Worm (Caenorhabditis elegans) whole organism, L4 larva: ENCODE data around the gene hrg-5.

Experiments
- F44E2.7 ChIP-seq: fragments of 200-800 bp; sonication (Bioruptor generic); IDR thresholded peaks from 2 replicates; pipeline ENCODE4 v2.1.2; 2022; ENCODE audit warnings: missing genetic modification characterization, missing compliant biosample characterization
- F49E8.2 ChIP-seq: sonication (generic microtip); optimal IDR thresholded peaks from 2 replicates; lab custom pipeline; 2016; ENCODE audit warnings: missing compliant biosample characterization, mild to moderate bottlenecking, missing genetic modification characterization, borderline replicate concordance
- R02D3.7 ChIP-seq: fragments of 150-350 bp; sonication (generic microtip); optimal IDR thresholded peaks from 3 replicates; lab custom pipeline; 2014; ENCODE audit warnings: missing biosample characterization, missing genetic modification characterization
- Y5F2A.4 ChIP-seq: fragments of 200-800 bp; sonication (Bioruptor generic); optimal IDR thresholded peaks from 2 replicates; lab custom pipeline; 2018; ENCODE audit warnings: mild to moderate bottlenecking, missing genetic modification characterization, missing compliant biosample characterization
- Y75B8A.6 ChIP-seq: fragments of 200-800 bp; sonication (Bioruptor generic); IDR thresholded peaks from 2 replicates; pipeline ENCODE4 v1.3.6; 2022; ENCODE audit warnings: missing genetic modification reagents, missing genetic modification characterization, missing compliant biosample characterization
- aha-1 ChIP-seq: fragments of 150-350 bp; peaks from one replicate; lab custom pipeline; 2014; ENCODE audit warnings: missing biosample characterization, missing genetic modification characterization
- aly-2 ChIP-seq: sonication (generic microtip); optimal IDR thresholded peaks from 2 replicates; lab custom pipeline; 2018; ENCODE audit warnings: missing biosample characterization, missing genetic modification characterization
- arid-1 ChIP-seq: fragments of 200-800 bp; sonication (Bioruptor generic); conservative IDR thresholded peaks from 2 replicates; pipeline ENCODE4 v1.3.6; 2022; ENCODE audit warnings: missing genetic modification reagents, missing genetic modification characterization, missing compliant biosample characterization
- ceh-20 ChIP-seq: fragments of 200-800 bp; sonication (Bioruptor generic); IDR thresholded peaks from 2 replicates; pipeline ENCODE4 v1.3.6; 2022; ENCODE audit warnings: missing genetic modification reagents, missing genetic modification characterization, missing compliant biosample characterization
- ceh-32 ChIP-seq: sonication (generic microtip); optimal IDR thresholded peaks from 2 replicates; lab custom pipeline; 2016; ENCODE audit warnings: mild to moderate bottlenecking, missing genetic modification characterization, missing compliant biosample characterization; ENCODE audit not compliant: poor library complexity
- ceh-62 ChIP-seq: sonication (generic microtip); optimal IDR thresholded peaks from 2 replicates; lab custom pipeline; 2017; ENCODE audit warnings: missing biosample characterization, missing genetic modification characterization
- ceh-82 ChIP-seq: sonication (generic microtip); optimal IDR thresholded peaks from 2 replicates; lab custom pipeline; 2017; ENCODE audit warnings: missing biosample characterization, missing genetic modification characterization
- ctbp-1 ChIP-seq: fragments of 200-800 bp; sonication (Bioruptor generic); IDR thresholded peaks from 2 replicates; pipeline ENCODE4 v1.3.6; 2022; ENCODE audit warnings: missing genetic modification reagents, missing genetic modification characterization, missing compliant biosample characterization
- daf-16 ChIP-seq, 3 experiments: sonication (generic microtip); optimal IDR thresholded peaks; 2 replicates each; lab custom pipeline; 2016 to 2017; ENCODE audit warnings: missing genetic modification characterization in 3 of 3, missing genetic modification reagents in 3 of 3, mild to moderate bottlenecking in 2 of 3, missing compliant biosample characterization in 2 of 3, missing biosample characterization in 1 of 3, moderate library complexity in 1 of 3
- dmd-6 ChIP-seq: fragments of 200-800 bp; sonication (Bioruptor generic); IDR thresholded peaks from 2 replicates; pipeline ENCODE4 v1.3.6; 2022; ENCODE audit warnings: missing genetic modification reagents, missing genetic modification characterization, missing compliant biosample characterization
- dpl-1 ChIP-seq: fragments of 150-350 bp; optimal IDR thresholded peaks from 2 replicates; lab custom pipeline; 2014; ENCODE audit warnings: missing biosample characterization, missing genetic modification reagents, missing genetic modification characterization
- dve-1 ChIP-seq: sonication (generic microtip); optimal IDR thresholded peaks from 2 replicates; lab custom pipeline; 2017; ENCODE audit warnings: antibody characterized with exemption, mild to moderate bottlenecking, missing genetic modification characterization, missing compliant biosample characterization; ENCODE audit not compliant: insufficient read depth
- gei-8 ChIP-seq: fragments of 200-800 bp; sonication (Bioruptor generic); optimal IDR thresholded peaks from 2 replicates; lab custom pipeline; 2018; ENCODE audit warnings: mild to moderate bottlenecking, missing genetic modification characterization, missing compliant biosample characterization
- hlh-30 ChIP-seq: sonication (generic microtip); optimal IDR thresholded peaks from 2 replicates; lab custom pipeline; 2017; ENCODE audit warnings: antibody characterized with exemption, mild to moderate bottlenecking, missing genetic modification characterization, missing compliant biosample characterization; ENCODE audit not compliant: insufficient read depth
- lin-1 ChIP-seq: fragments of 200-800 bp; sonication (Bioruptor generic); IDR thresholded peaks from 2 replicates; pipeline ENCODE4 v1.3.6; 2022; ENCODE audit warnings: missing genetic modification reagents, missing genetic modification characterization, missing compliant biosample characterization
- lin-13 ChIP-seq: fragments of 150-350 bp; optimal IDR thresholded peaks from 2 replicates; lab custom pipeline; 2014; ENCODE audit warnings: missing biosample characterization, missing genetic modification reagents, missing genetic modification characterization
- lin-38 ChIP-seq: fragments of 200-800 bp; sonication (Bioruptor generic); IDR thresholded peaks from 2 replicates; pipeline ENCODE4 v1.3.6; 2022; ENCODE audit warnings: missing genetic modification reagents, missing genetic modification characterization, missing compliant biosample characterization
- madf-5 ChIP-seq, 2 experiments: fragments of 200-800 bp; sonication (Bioruptor generic); IDR thresholded peaks; 2 replicates each; pipeline ENCODE4 v1.3.6; 2022; ENCODE audit warnings: missing compliant biosample characterization in 2 of 2, missing genetic modification characterization in 2 of 2
- mdl-1 ChIP-seq, 2 experiments: fragments of 150-350 bp in 1 of 2; sonication (generic microtip) in 1 of 2; optimal IDR thresholded peaks; 2 replicates each; lab custom pipeline; 2014 to 2017; ENCODE audit warnings: missing biosample characterization in 2 of 2, missing genetic modification characterization in 2 of 2
- mdt-29 ChIP-seq: fragments of 200-800 bp; sonication (Bioruptor generic); IDR thresholded peaks from 2 replicates; pipeline ENCODE4 v1.3.6; 2022; ENCODE audit warnings: missing genetic modification reagents, missing genetic modification characterization, missing compliant biosample characterization
- mep-1 ChIP-seq: fragments of 150-350 bp; sonication (generic microtip); optimal IDR thresholded peaks from 3 replicates; lab custom pipeline; 2014; ENCODE audit warnings: missing biosample characterization, missing genetic modification characterization
- mes-2 ChIP-seq: sonication (generic microtip); optimal IDR thresholded peaks from 2 replicates; lab custom pipeline; 2016; ENCODE audit warnings: missing genotype, mild to moderate bottlenecking, missing genetic modification characterization, missing compliant biosample characterization; ENCODE audit not compliant: poor library complexity, severe bottlenecking
- mxl-2 ChIP-seq: fragments of 200-800 bp; sonication (Bioruptor generic); conservative IDR thresholded peaks from 2 replicates; pipeline ENCODE4 v1.3.6; 2022; ENCODE audit warnings: missing genetic modification reagents, missing genetic modification characterization, missing compliant biosample characterization
- mxl-3 ChIP-seq: fragments of 200-800 bp; sonication (Bioruptor generic); optimal IDR thresholded peaks from 2 replicates; lab custom pipeline; 2018; ENCODE audit warnings: mild to moderate bottlenecking, missing genetic modification characterization, missing compliant biosample characterization
- nhr-10 ChIP-seq: fragments of 150-350 bp; optimal IDR thresholded peaks from 2 replicates; lab custom pipeline; 2014; ENCODE audit warnings: missing biosample characterization, missing genetic modification characterization
- nhr-102 ChIP-seq: sonication (generic microtip); optimal IDR thresholded peaks from 2 replicates; lab custom pipeline; 2016; ENCODE audit warnings: mild to moderate bottlenecking, missing genetic modification characterization, moderate library complexity, missing compliant biosample characterization
- nhr-11 ChIP-seq: fragments of 150-350 bp; optimal IDR thresholded peaks from 2 replicates; lab custom pipeline; 2014; ENCODE audit warnings: missing biosample characterization, missing genetic modification characterization
- nhr-111 ChIP-seq: fragments of 200-800 bp; sonication (Bioruptor generic); optimal IDR thresholded peaks from 2 replicates; lab custom pipeline; 2018; ENCODE audit warnings: mild to moderate bottlenecking, missing genetic modification characterization, missing compliant biosample characterization
- nhr-237 ChIP-seq: sonication (generic microtip); optimal IDR thresholded peaks from 2 replicates; lab custom pipeline; 2017; ENCODE audit warnings: missing biosample characterization, missing genetic modification characterization
- nhr-25 ChIP-seq: sonication (generic microtip); optimal IDR thresholded peaks from 2 replicates; lab custom pipeline; 2017; ENCODE audit warnings: missing genetic modification characterization, mild to moderate bottlenecking, missing compliant biosample characterization, antibody characterized with exemption, moderate library complexity, borderline replicate concordance; ENCODE audit not compliant: insufficient read depth
- nhr-28 ChIP-seq: fragments of 150-350 bp; optimal IDR thresholded peaks from 2 replicates; lab custom pipeline; 2014; ENCODE audit warnings: missing biosample characterization, missing genetic modification characterization
- nhr-42 ChIP-seq: fragments of 200-800 bp; sonication (Bioruptor generic); IDR thresholded peaks from 2 replicates; pipeline ENCODE4 v1.3.6; 2022; ENCODE audit warnings: missing genetic modification characterization, missing compliant biosample characterization
- pha-4 ChIP-seq, 2 experiments: fragments of 150-350 bp in 1 of 2; fragments of 200-800 bp in 1 of 2; sonication (Bioruptor generic) in 1 of 2; IDR thresholded peaks in 1 of 2; optimal IDR thresholded peaks in 1 of 2; 2 replicates each; pipeline versions ENCODE4 v1.3.6 to Lab custom; 2014 to 2022; ENCODE audit warnings: missing genetic modification characterization in 2 of 2, missing genetic modification reagents in 2 of 2, missing biosample characterization in 1 of 2, missing compliant biosample characterization in 1 of 2
- php-3 ChIP-seq: fragments of 200-800 bp; sonication (Bioruptor generic); IDR thresholded peaks from 2 replicates; pipeline ENCODE4 v1.3.6; 2022; ENCODE audit warnings: missing genetic modification reagents, missing genetic modification characterization, missing compliant biosample characterization
- pqm-1 ChIP-seq: sonication (generic microtip); optimal IDR thresholded peaks from 2 replicates; lab custom pipeline; 2017; ENCODE audit warnings: missing biosample characterization, missing genetic modification characterization
- snpc-1.2 ChIP-seq: fragments of 200-800 bp; sonication (Bioruptor generic); IDR thresholded peaks from 2 replicates; pipeline ENCODE4 v1.3.6; 2022; ENCODE audit warnings: missing genetic modification reagents, missing genetic modification characterization, missing compliant biosample characterization
- spr-1 ChIP-seq: sonication (generic microtip); optimal IDR thresholded peaks from 2 replicates; lab custom pipeline; 2016; ENCODE audit warnings: mild to moderate bottlenecking, missing genetic modification characterization, missing compliant biosample characterization
- zfp-3 ChIP-seq: fragments of 200-800 bp; sonication (Bioruptor generic); conservative IDR thresholded peaks from 2 replicates; pipeline ENCODE4 v1.3.6; 2022; ENCODE audit warnings: missing genetic modification reagents, missing genetic modification characterization, missing compliant biosample characterization
- ztf-7 ChIP-seq: fragments of 150-350 bp; optimal IDR thresholded peaks from 2 replicates; lab custom pipeline; 2014; ENCODE audit warnings: missing biosample characterization, missing genetic modification characterization

hrg-5 gene

DNA sequence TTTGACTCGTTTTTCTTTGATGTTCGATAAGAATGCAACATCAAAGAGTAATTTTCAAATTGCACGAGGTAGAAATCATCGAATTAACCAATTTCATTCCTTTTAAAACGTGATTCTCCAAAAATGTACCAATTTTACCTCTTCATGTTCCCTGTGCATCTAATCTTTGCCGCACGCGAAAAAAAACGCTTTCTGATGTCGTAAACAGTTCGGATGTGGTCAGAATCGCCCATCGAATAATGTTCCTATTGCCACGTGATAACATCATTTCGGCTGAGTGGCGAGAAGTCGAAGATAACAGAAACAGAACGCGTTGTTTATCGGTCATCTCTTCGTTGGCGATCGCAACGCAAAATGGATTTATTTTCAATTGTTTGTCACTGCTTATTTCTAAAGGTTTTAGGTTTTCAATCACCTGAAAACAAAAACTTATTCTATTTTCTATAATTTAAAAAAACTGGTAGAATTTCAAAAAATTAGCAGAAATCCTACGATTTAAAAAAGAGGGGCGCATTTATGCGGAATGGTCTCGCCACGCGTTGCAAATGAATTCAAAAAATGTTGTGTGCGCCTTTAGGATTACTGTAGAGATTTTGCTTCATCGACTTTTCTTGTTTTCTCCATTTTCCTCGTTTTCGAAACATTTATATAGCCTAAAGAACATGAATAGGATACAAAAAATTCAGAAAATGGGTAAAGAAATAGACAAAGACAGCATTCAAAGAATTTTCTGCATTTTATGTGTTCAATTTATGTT is 7.5 kb downstream of the hrg-5 start, which contains the start of gene mogs-1 (continued):
- TF ChIP-seq mdt-29 (GFP tag; lab: Robert Waterston, UW) (0 out of 2 replicates have a peak, but pooled peaks have one; percentile 53), aha-1 (peak; percentile 70), madf-5 (GFP tag; IDR thresholded peaks at IDR 0.05; lab: Robert Waterston, UW) (no peak), hlh-30 (tag; lab: Kevin White, UChicago) (peak; percentile 80), nhr-111 (GFP tag; lab: Kevin White, UChicago) (no peak), daf-16 (GFP tag; optimal IDR thresholded peaks at IDR 0.05; lab: Kevin White, UChicago) (no peak), daf-16 (tag; optimal IDR thresholded peaks at IDR 0.05; lab: Kevin White, UChicago) (peak; percentile 78), nhr-11 (tag; lab: Kevin White, UChicago) (no peak), ztf-7 (tag; lab: Kevin White, UChicago) (no peak), ceh-62 (tag; lab: Kevin White, UChicago) (no peak), zfp-3 (0 out of 2 replicates have a peak, but pooled peaks have one; percentile 31), dmd-6 (GFP tag; lab: Robert Waterston, UW) (no peak; the same call in 1 of the 2 replicates), dpl-1 (GFP tag; lab: Kevin White, UChicago) (no peak), snpc-1.2 (GFP tag; lab: Robert Waterston, UW) (no peak), F49E8.2 (tag; lab: Kevin White, UChicago) (no peak), nhr-25 (tag; lab: Kevin White, UChicago) (peak; percentile 44), ctbp-1 (GFP tag; lab: Robert Waterston, UW) (peak; percentile 38; the same call in 1 of the 2 replicates), spr-1 (no peak), Y5F2A.4 (GFP tag; lab: Kevin White, UChicago) (no peak), lin-13 (GFP tag; lab: Kevin White, UChicago) (no peak), aly-2 (no peak), ceh-20 (GFP tag; lab: Robert Waterston, UW) (0 out of 2 replicates have a peak, but pooled peaks have one; percentile 35), ceh-32 (tag; lab: Kevin White, UChicago) (no peak), mxl-2 (GFP tag; lab: Robert Waterston, UW) (no peak), Y75B8A.6 (GFP tag; lab: Robert Waterston, UW) (no peak), nhr-42 (GFP tag; lab: Robert Waterston, UW) (0 out of 2 replicates have a peak, but pooled peaks have one; percentile 36), nhr-102 (tag; lab: Kevin White, UChicago) (peak; percentile 14), arid-1 (no peak), mdl-1 (tag; optimal IDR thresholded peaks at IDR 0.05; lab: Kevin White, UChicago) (peak in 1 of 2 experiments; percentile 87), nhr-237 (tag; lab: Kevin White, UChicago) (no peak), ceh-82 (tag; lab: Kevin White, UChicago) (no peak), F44E2.7 (GFP tag; lab: Robert Waterston, UW) (no peak)

DNA sequence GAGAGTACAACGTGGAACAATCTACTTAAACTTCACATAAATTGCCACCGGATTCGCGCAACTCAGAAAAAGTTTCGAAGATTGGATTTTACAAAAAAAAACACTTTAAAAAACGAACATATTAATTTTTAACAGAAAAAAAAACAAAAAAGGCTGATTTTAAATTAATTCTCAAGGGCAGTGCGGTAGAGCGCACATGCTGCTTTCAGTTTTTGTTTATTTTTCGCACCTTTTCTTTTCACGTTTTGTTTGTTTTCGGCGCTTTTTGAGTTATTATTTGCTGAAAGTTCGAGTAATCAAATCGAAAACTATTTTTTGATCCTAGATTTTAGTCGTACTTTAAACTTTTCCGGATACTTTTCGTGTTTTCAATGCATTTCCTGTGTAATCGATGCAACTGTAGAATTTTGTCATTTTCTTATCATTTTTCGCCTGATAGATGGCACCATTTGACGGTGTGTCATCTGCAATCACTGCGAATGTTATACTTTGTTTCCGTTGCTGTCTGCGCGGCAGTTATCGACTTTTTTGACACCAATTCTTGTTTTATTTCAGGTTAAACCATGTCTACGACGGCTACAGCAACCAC is 9.2 kb downstream of the hrg-5 start, which contains the start of gene F13H10.8:
Gene F13H10.8 (plus strand): TSS at position 556 of the 589 bp plus-strand sequence.
- TF ChIP-seq Y5F2A.4 (GFP tag; lab: Kevin White, UChicago): no peak
- TF ChIP-seq pha-4 (GFP tag; IDR thresholded peaks at IDR 0.05; lab: Robert Waterston, UW): 0 out of 2 replicates have a peak, but pooled peaks have one; percentile 8
- TF ChIP-seq pha-4 (tag; optimal IDR thresholded peaks at IDR 0.05; lab: Kevin White, UChicago): peak; percentile 85
- 0 out of 2 replicates have a peak, but pooled peaks have one; percentile 51 for TF ChIP-seq lin-1 (GFP tag; lab: Robert Waterston, UW)
- TF ChIP-seq gei-8 (GFP tag; lab: Kevin White, UChicago): no peak
- TF ChIP-seq mep-1: peak; percentile 21
- TF ChIP-seq mxl-3 (GFP tag; lab: Kevin White, UChicago): peak; percentile 7
- no peak for TF ChIP-seq nhr-25 (tag; lab: Kevin White, UChicago)
- peak; percentile 76 for TF ChIP-seq dmd-6 (GFP tag; lab: Robert Waterston, UW)
- TF ChIP-seq pqm-1 (tag; lab: Kevin White, UChicago): peak; percentile 58
- TF ChIP-seq hlh-30 (tag; lab: Kevin White, UChicago): peak; percentile 30
- peak; percentile 66 for TF ChIP-seq dve-1 (tag; lab: Kevin White, UChicago)
- TF ChIP-seq madf-5 (GFP tag; IDR thresholded peaks at IDR 0.05; lab: Robert Waterston, UW): no peak
- TF ChIP-seq R02D3.7 (tag; lab: Kevin White, UChicago): no peak
- peak; percentile 92 for TF ChIP-seq lin-38 (GFP tag; lab: Robert Waterston, UW)
- TF ChIP-seq nhr-10 (tag; lab: Kevin White, UChicago): no peak
- TF ChIP-seq daf-16 (GFP tag; optimal IDR thresholded peaks at IDR 0.05; lab: Kevin White, UChicago): no peak
- peak; percentile 66 for TF ChIP-seq daf-16 (tag; optimal IDR thresholded peaks at IDR 0.05; lab: Kevin White, UChicago)
- TF ChIP-seq php-3 (GFP tag; lab: Robert Waterston, UW): peak; percentile 47; the same call in 1 of the 2 replicates
- peak; percentile 69 for TF ChIP-seq nhr-28 (tag; lab: Kevin White, UChicago)
- peak; percentile 32 for TF ChIP-seq mes-2 (tag; lab: Kevin White, UChicago)
